Fruit fly (Drosophila melanogaster): ENCODE results near the gene Ripalpha.

DNA sequence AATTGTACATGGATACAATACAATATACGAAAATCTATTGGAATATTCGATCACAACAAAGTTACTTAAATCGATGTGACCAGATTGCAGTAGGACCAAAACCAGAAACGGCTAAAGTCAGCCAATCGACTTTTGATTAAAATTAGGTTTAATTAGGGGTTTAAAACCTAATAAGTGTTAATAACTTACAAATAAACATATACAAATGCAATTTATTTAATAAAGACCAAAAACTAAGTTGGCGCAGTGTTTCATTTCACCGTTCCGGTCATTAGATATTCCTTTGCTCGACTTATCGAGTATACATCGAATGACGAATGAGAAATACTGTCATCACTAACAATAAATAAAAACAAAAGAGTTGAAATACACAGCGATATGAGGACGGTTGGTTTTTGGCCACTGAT is 49.7 kb upstream of the Ripalpha start, which contains the start of the genes bsk and CG31717:
- TF ChIP-seq CG4496 (GFP tag; IDR thresholded peaks at IDR 0.05) (no peak), rn (GFP tag; IDR thresholded peaks at IDR 0.05) (no peak), CG14655 (GFP tag; optimal IDR thresholded peaks at IDR 0.05) (no peak), CG9948 (tag; optimal IDR thresholded peaks at IDR 0.05) (no peak), CG13204 (GFP tag; optimal IDR thresholded peaks at IDR 0.05) (no peak), Snoo (tag; optimal IDR thresholded peaks at IDR 0.05) (no peak), CG34367 (tag; optimal IDR thresholded peaks at IDR 0.05) (no peak), Ets98B (GFP tag; IDR thresholded peaks at IDR 0.05) (no peak), CG10348 (GFP tag; IDR thresholded peaks at IDR 0.05) (no peak), CG17806 (tag; optimal IDR thresholded peaks at IDR 0.05) (no peak), EcR (GFP tag; optimal IDR thresholded peaks at IDR 0.05) (peak; percentile 43)

Data from whole organism, pupa.